Worm (Caenorhabditis elegans): Measurements from ENCODE around the gene srj-42.

- TF ChIP-seq lin-13 (tag; optimal IDR thresholded peaks at IDR 0.05) (no peak), ztf-11 (tag; optimal IDR thresholded peaks at IDR 0.05) (no peak), unc-39 (tag; optimal IDR thresholded peaks at IDR 0.05) (no peak), nhr-28 (tag; optimal IDR thresholded peaks at IDR 0.05) (no peak), nhr-12 (tag; optimal IDR thresholded peaks at IDR 0.05) (no peak), elt-3 (tag; optimal IDR thresholded peaks at IDR 0.05) (no peak), pha-4 (tag; optimal IDR thresholded peaks at IDR 0.05) (no peak), unc-62 (GFP tag; optimal IDR thresholded peaks at IDR 0.05) (no peak), sptf-1 (tag; optimal IDR thresholded peaks at IDR 0.05) (no peak), snpc-4 (tag; optimal IDR thresholded peaks at IDR 0.05) (no peak), ceh-83 (GFP tag; optimal IDR thresholded peaks at IDR 0.05) (no peak), mep-1 (tag; optimal IDR thresholded peaks at IDR 0.05) (no peak), nhr-76 (tag; optimal IDR thresholded peaks at IDR 0.05) (no peak)
Observed at ce11 chrIV:15235856-15236255, 16.2 kb downstream of the srj-42 start, which contains the start of gene lgc-52.
